Worm (Caenorhabditis elegans) whole organism, L1 larva: ENCODE data around the gene sma-1.
A peak's percentile ranks its signal among the peaks of the same experiment; 100 is the strongest.

Source experiments
- C04F5.9 ChIP-seq: sonication (generic microtip); optimal IDR thresholded peaks from 2 replicates; lab custom pipeline; 2016; ENCODE audit warnings: missing genetic modification characterization, missing compliant biosample characterization
- C16A3.4 ChIP-seq: fragments of 150-350 bp; optimal IDR thresholded peaks from 2 replicates; lab custom pipeline; 2014; ENCODE audit warnings: missing biosample characterization, missing genetic modification characterization
- aha-1 ChIP-seq: fragments of 150-350 bp; optimal IDR thresholded peaks from 2 replicates; lab custom pipeline; 2014; ENCODE audit warnings: missing biosample characterization, missing genetic modification characterization
- alr-1 ChIP-seq: fragments of 200-800 bp; sonication (Bioruptor generic); optimal IDR thresholded peaks from 2 replicates; lab custom pipeline; 2018; ENCODE audit warnings: borderline replicate concordance, mild to moderate bottlenecking, missing genetic modification characterization, missing compliant biosample characterization
- aly-2 ChIP-seq: fragments of 150-350 bp; optimal IDR thresholded peaks from 2 replicates; lab custom pipeline; 2014; ENCODE audit warnings: missing biosample characterization, missing genetic modification characterization
- ceh-8 ChIP-seq: fragments of 200-800 bp; sonication (Bioruptor generic); optimal IDR thresholded peaks from 2 replicates; lab custom pipeline; 2018; ENCODE audit warnings: mild to moderate bottlenecking, missing genetic modification characterization, moderate library complexity, missing compliant biosample characterization
- dpl-1 ChIP-seq, 3 experiments: fragments of 150-350 bp in 2 of 3; sonication (generic microtip) in 1 of 3; optimal IDR thresholded peaks; 2 replicates each; lab custom pipeline; 2014 to 2017; ENCODE audit warnings: missing biosample characterization in 3 of 3, missing genetic modification characterization in 3 of 3, missing genetic modification reagents in 3 of 3
- efl-1 ChIP-seq, 4 experiments: fragments of 150-350 bp; optimal IDR thresholded peaks in 3 of 4; peaks in 1 of 4; 1 replicate in 1 of 4; 2 replicates in 3 of 4; lab custom pipeline; 2014; ENCODE audit warnings: missing biosample characterization in 2 of 4, missing genetic modification characterization in 2 of 4, missing genetic modification reagents in 2 of 4
- egl-13 ChIP-seq: sonication (generic microtip); optimal IDR thresholded peaks from 2 replicates; lab custom pipeline; 2016; ENCODE audit warnings: missing genotype, missing genetic modification reagents, missing genetic modification characterization, missing compliant biosample characterization
- elt-3 ChIP-seq, 6 experiments: fragments of 150-350 bp in 1 of 6; sonication (generic microtip); optimal IDR thresholded peaks; 2 replicates each; lab custom pipeline; 2017 to 2018; ENCODE audit warnings: missing biosample characterization in 6 of 6, missing genetic modification characterization in 6 of 6, inconsistent platforms in 1 of 6
- fkh-10 ChIP-seq: sonication (generic microtip); optimal IDR thresholded peaks from 2 replicates; lab custom pipeline; 2017; ENCODE audit warnings: missing biosample characterization, missing genetic modification reagents, missing genetic modification characterization
- fkh-4 ChIP-seq: sonication (generic microtip); optimal IDR thresholded peaks from 2 replicates; lab custom pipeline; 2016; ENCODE audit warnings: missing compliant biosample characterization, missing genetic modification characterization, borderline replicate concordance
- fos-1 ChIP-seq: fragments of 150-350 bp; optimal IDR thresholded peaks from 2 replicates; lab custom pipeline; 2014; ENCODE audit warnings: missing biosample characterization, missing genetic modification characterization
- grh-1 ChIP-seq: fragments of 200-800 bp; sonication (Bioruptor generic); IDR thresholded peaks from 2 replicates; pipeline ENCODE4 v1.3.6; 2022; ENCODE audit warnings: missing genetic modification reagents, missing genetic modification characterization, missing compliant biosample characterization
- hlh-17 ChIP-seq: fragments of 200-800 bp; sonication (Bioruptor generic); optimal IDR thresholded peaks from 2 replicates; lab custom pipeline; 2018; ENCODE audit warnings: missing genetic modification characterization, mild to moderate bottlenecking, missing compliant biosample characterization, moderate library complexity, borderline replicate concordance
- irx-1 ChIP-seq: sonication (generic microtip); optimal IDR thresholded peaks from 2 replicates; lab custom pipeline; 2016; ENCODE audit warnings: missing genetic modification characterization, missing compliant biosample characterization
- lin-14 ChIP-seq: fragments of 200-800 bp; sonication (Bioruptor generic); optimal IDR thresholded peaks from 2 replicates; lab custom pipeline; 2018; ENCODE audit warnings: mild to moderate bottlenecking, missing genetic modification characterization, moderate library complexity, missing compliant biosample characterization
- lin-35 ChIP-seq, 2 experiments: fragments of 150-350 bp; optimal IDR thresholded peaks; 2 replicates each; lab custom pipeline; 2014; ENCODE audit warnings: missing biosample characterization in 2 of 2, missing genetic modification characterization in 2 of 2, missing genetic modification reagents in 2 of 2
- lir-3 ChIP-seq: sonication (generic microtip); optimal IDR thresholded peaks from 2 replicates; lab custom pipeline; 2016; ENCODE audit warnings: mild to moderate bottlenecking, missing genetic modification characterization, moderate library complexity, missing compliant biosample characterization; ENCODE audit not compliant: poor library complexity
- lsy-2 ChIP-seq, 2 experiments: fragments of 150-350 bp; optimal IDR thresholded peaks; 2 replicates each; lab custom pipeline; 2014; ENCODE audit warnings: missing biosample characterization in 2 of 2, missing genetic modification characterization in 2 of 2
- mdl-1 ChIP-seq, 2 experiments: fragments of 150-350 bp; optimal IDR thresholded peaks; 2 replicates each; lab custom pipeline; 2014 to 2017; ENCODE audit warnings: missing biosample characterization in 2 of 2, missing genetic modification characterization in 2 of 2, inconsistent platforms in 1 of 2
- mep-1 ChIP-seq: fragments of 150-350 bp; optimal IDR thresholded peaks from 2 replicates; lab custom pipeline; 2014; ENCODE audit warnings: missing biosample characterization, missing genetic modification characterization
- nhr-12 ChIP-seq: sonication (generic microtip); optimal IDR thresholded peaks from 2 replicates; lab custom pipeline; 2017; ENCODE audit warnings: missing biosample characterization, missing genetic modification characterization
- nhr-19 ChIP-seq: fragments of 200-800 bp; sonication (Bioruptor generic); conservative IDR thresholded peaks from 2 replicates; pipeline ENCODE4 v1.3.6; 2022; ENCODE audit warnings: missing genetic modification characterization, missing compliant biosample characterization
- nhr-20 ChIP-seq: sonication (generic microtip); optimal IDR thresholded peaks from 2 replicates; lab custom pipeline; 2016; ENCODE audit warnings: mild to moderate bottlenecking, missing genetic modification characterization, missing compliant biosample characterization
- nhr-237 ChIP-seq: fragments of 150-350 bp; optimal IDR thresholded peaks from 2 replicates; lab custom pipeline; 2014; ENCODE audit warnings: missing biosample characterization, missing genetic modification characterization
- nhr-28 ChIP-seq: fragments of 150-350 bp; optimal IDR thresholded peaks from 2 replicates; lab custom pipeline; 2014; ENCODE audit warnings: missing biosample characterization, missing genetic modification characterization
- nhr-47 ChIP-seq: sonication (generic microtip); optimal IDR thresholded peaks from 2 replicates; lab custom pipeline; 2016; ENCODE audit warnings: mild to moderate bottlenecking, missing genetic modification characterization, moderate library complexity, missing compliant biosample characterization
- nhr-71 ChIP-seq: sonication (generic microtip); optimal IDR thresholded peaks from 2 replicates; lab custom pipeline; 2016; ENCODE audit warnings: mild to moderate bottlenecking, missing genetic modification characterization, moderate library complexity, missing compliant biosample characterization
- nhr-77 ChIP-seq: fragments of 150-350 bp; optimal IDR thresholded peaks from 2 replicates; lab custom pipeline; 2014; ENCODE audit warnings: missing biosample characterization, missing genetic modification characterization
- nhr-85 ChIP-seq: sonication (generic microtip); peaks from one replicate; lab custom pipeline; 2016; ENCODE audit warnings: missing genetic modification characterization, inconsistent platforms, missing compliant biosample characterization
- nhr-90 ChIP-seq: sonication (generic microtip); optimal IDR thresholded peaks from 2 replicates; lab custom pipeline; 2016; ENCODE audit warnings: mild to moderate bottlenecking, missing genetic modification characterization, missing compliant biosample characterization; ENCODE audit not compliant: poor library complexity
- pag-3 ChIP-seq: sonication (generic microtip); optimal IDR thresholded peaks from 2 replicates; lab custom pipeline; 2017; ENCODE audit warnings: missing genetic modification characterization, mild to moderate bottlenecking, missing compliant biosample characterization, antibody characterized with exemption, borderline replicate concordance; ENCODE audit not compliant: insufficient read depth
- pax-3 ChIP-seq: fragments of 200-800 bp; sonication (Bioruptor generic); optimal IDR thresholded peaks from 2 replicates; lab custom pipeline; 2018; ENCODE audit warnings: mild to moderate bottlenecking, missing genetic modification characterization, moderate library complexity, missing compliant biosample characterization
- rnt-1 ChIP-seq: sonication (generic microtip); optimal IDR thresholded peaks from 2 replicates; lab custom pipeline; 2016; ENCODE audit warnings: mild to moderate bottlenecking, missing genetic modification characterization, moderate library complexity, missing compliant biosample characterization
- skn-1 ChIP-seq: fragments of 150-350 bp; optimal IDR thresholded peaks from 2 replicates; lab custom pipeline; 2014; ENCODE audit warnings: missing biosample characterization, missing genetic modification characterization
- snpc-4 ChIP-seq: fragments of 150-350 bp; optimal IDR thresholded peaks from 2 replicates; lab custom pipeline; 2014; ENCODE audit warnings: missing biosample characterization, missing genetic modification characterization
- snu-23 ChIP-seq: sonication (generic microtip); optimal IDR thresholded peaks from 2 replicates; lab custom pipeline; 2016; ENCODE audit warnings: missing genetic modification characterization, missing compliant biosample characterization
- sox-4 ChIP-seq: sonication (generic microtip); optimal IDR thresholded peaks from 2 replicates; lab custom pipeline; 2016; ENCODE audit warnings: missing genetic modification characterization, missing compliant biosample characterization
- sup-37 ChIP-seq: fragments of 200-800 bp; sonication (Bioruptor generic); optimal IDR thresholded peaks from 2 replicates; lab custom pipeline; 2018; ENCODE audit warnings: mild to moderate bottlenecking, missing genetic modification characterization, missing compliant biosample characterization
- swsn-7 ChIP-seq: sonication (generic microtip); optimal IDR thresholded peaks from 2 replicates; lab custom pipeline; 2016; ENCODE audit warnings: missing genetic modification characterization, missing compliant biosample characterization
- tbx-2 ChIP-seq: sonication (generic microtip); optimal IDR thresholded peaks from 2 replicates; lab custom pipeline; 2016; ENCODE audit warnings: missing genetic modification characterization, missing compliant biosample characterization
- unc-30 ChIP-seq: sonication (generic microtip); optimal IDR thresholded peaks from 2 replicates; lab custom pipeline; 2017; ENCODE audit warnings: missing biosample characterization, missing genetic modification characterization
- unc-86 ChIP-seq: sonication (generic microtip); optimal IDR thresholded peaks from 2 replicates; lab custom pipeline; 2016; ENCODE audit warnings: missing genetic modification characterization, missing compliant biosample characterization
- unc-98 ChIP-seq: fragments of 200-800 bp; sonication (Bioruptor generic); IDR thresholded peaks from 2 replicates; pipeline ENCODE4 v1.3.6; 2022; ENCODE audit warnings: missing genetic modification characterization, missing compliant biosample characterization
- xbp-1 ChIP-seq: sonication (generic microtip); optimal IDR thresholded peaks from 2 replicates; lab custom pipeline; 2016; ENCODE audit warnings: missing genetic modification characterization, missing compliant biosample characterization
- ztf-4 ChIP-seq: fragments of 150-350 bp; optimal IDR thresholded peaks from 2 replicates; lab custom pipeline; 2014; ENCODE audit warnings: missing biosample characterization, missing genetic modification characterization

Gene sma-1

ce11 chrV:11885087-11885486 is 14.2 kb upstream of the sma-1 start:
- peak; percentile 64 for TF ChIP-seq nhr-71 (tag; lab: Kevin White, UChicago)
- peak; percentile 42 for TF ChIP-seq nhr-85 (tag; lab: Kevin White, UChicago)
- TF ChIP-seq fkh-10 (GFP tag; lab: Kevin White, UChicago): no peak
- TF ChIP-seq rnt-1 (tag; lab: Kevin White, UChicago): peak; percentile 5
- TF ChIP-seq pag-3 (tag; lab: Kevin White, UChicago): no peak
- TF ChIP-seq nhr-90 (tag; lab: Kevin White, UChicago): peak; percentile 27
- TF ChIP-seq aha-1 (tag; lab: Kevin White, UChicago): no peak
- peak; percentile 2 for TF ChIP-seq nhr-77 (tag; lab: Kevin White, UChicago)
- no peak for TF ChIP-seq efl-1 (optimal IDR thresholded peaks at IDR 0.05; lab: Kevin White, UChicago)
- no peak for TF ChIP-seq efl-1 (GFP tag; optimal IDR thresholded peaks at IDR 0.05 in 1 of 2; lab: Kevin White, UChicago)
- no peak for TF ChIP-seq unc-86
- TF ChIP-seq dpl-1 (GFP tag; optimal IDR thresholded peaks at IDR 0.05; lab: Kevin White, UChicago): no peak
- no peak for TF ChIP-seq skn-1
- TF ChIP-seq snpc-4 (tag; lab: Kevin White, UChicago): no peak
- no peak for TF ChIP-seq irx-1
- TF ChIP-seq fkh-4 (tag; lab: Kevin White, UChicago): no peak
- TF ChIP-seq aly-2 (tag; lab: Kevin White, UChicago): no peak
- peak in 1 of 2 experiments; percentile 0 for TF ChIP-seq mdl-1 (tag; optimal IDR thresholded peaks at IDR 0.05; lab: Kevin White, UChicago)
- TF ChIP-seq hlh-17 (GFP tag; lab: Kevin White, UChicago): no peak
- TF ChIP-seq nhr-237 (tag; lab: Kevin White, UChicago): no peak
- TF ChIP-seq nhr-28 (tag; lab: Kevin White, UChicago): no peak
- no peak for TF ChIP-seq swsn-7 (tag; lab: Kevin White, UChicago)
- TF ChIP-seq unc-98 (GFP tag; lab: Robert Waterston, UW): no peak
- TF ChIP-seq lin-35 (GFP tag; optimal IDR thresholded peaks at IDR 0.05; lab: Kevin White, UChicago): peak in 1 of 2 experiments; percentile 11
- no peak for TF ChIP-seq alr-1 (tag; lab: Kevin White, UChicago)
- peak; percentile 62 for TF ChIP-seq lin-14 (GFP tag; lab: Kevin White, UChicago)
- TF ChIP-seq sox-4: no peak
- peak; percentile 68 for TF ChIP-seq nhr-20 (tag; lab: Kevin White, UChicago)
- no peak for TF ChIP-seq fos-1 (tag; lab: Kevin White, UChicago)
- peak; percentile 2 for TF ChIP-seq C16A3.4 (tag; lab: Kevin White, UChicago)
- TF ChIP-seq lsy-2 (tag; optimal IDR thresholded peaks at IDR 0.05; lab: Kevin White, UChicago): peak in 1 of 2 experiments; percentile 9
- TF ChIP-seq snu-23 (GFP tag; lab: Kevin White, UChicago): peak; percentile 40
- TF ChIP-seq unc-30 (tag; lab: Kevin White, UChicago): no peak
- TF ChIP-seq tbx-2 (tag; lab: Kevin White, UChicago): peak; percentile 48
- TF ChIP-seq nhr-19 (GFP tag; lab: Robert Waterston, UW): peak; percentile 73

- TF ChIP-seq lsy-2 (tag; optimal IDR thresholded peaks at IDR 0.05; lab: Kevin White, UChicago) (peak; percentile 51 to 56), grh-1 (GFP tag; lab: Robert Waterston, UW) (peak; percentile 41; the same call in 1 of the 2 replicates), lin-14 (GFP tag; lab: Kevin White, UChicago) (peak; percentile 94), fos-1 (tag; lab: Kevin White, UChicago) (no peak), nhr-12 (tag; lab: Kevin White, UChicago) (no peak), nhr-90 (tag; lab: Kevin White, UChicago) (peak; percentile 83), C04F5.9 (peak; percentile 0), xbp-1 (tag; lab: Kevin White, UChicago) (peak; percentile 31), swsn-7 (tag; lab: Kevin White, UChicago) (peak; percentile 62), egl-13 (tag; lab: Kevin White, UChicago) (no peak), lir-3 (peak; percentile 68), mdl-1 (tag; optimal IDR thresholded peaks at IDR 0.05; lab: Kevin White, UChicago) (peak in 1 of 2 experiments; percentile 96), nhr-77 (tag; lab: Kevin White, UChicago) (peak; percentile 36), nhr-47 (tag; lab: Kevin White, UChicago) (peak; percentile 60), snpc-4 (tag; lab: Kevin White, UChicago) (peak; percentile 31), nhr-20 (tag; lab: Kevin White, UChicago) (peak; percentile 97), snu-23 (GFP tag; lab: Kevin White, UChicago) (peak; percentile 91), ztf-4 (peak; percentile 50), unc-98 (GFP tag; lab: Robert Waterston, UW) (no peak), mep-1 (peak; percentile 43), elt-3 (tag; optimal IDR thresholded peaks at IDR 0.05; lab: Kevin White, UChicago) (peak in 3 of 6 experiments; percentile 34 to 89 (median 87)), ceh-8 (GFP tag; lab: Kevin White, UChicago) (no peak), tbx-2 (tag; lab: Kevin White, UChicago) (peak; percentile 90), C16A3.4 (tag; lab: Kevin White, UChicago) (peak; percentile 61), sox-4 (no peak), pax-3 (tag; lab: Kevin White, UChicago) (peak; percentile 21), sup-37 (GFP tag; lab: Kevin White, UChicago) (peak; percentile 39), irx-1 (peak; percentile 13), nhr-19 (GFP tag; lab: Robert Waterston, UW) (peak; percentile 99)
These were observed 13.3 kb upstream of the sma-1 start for ce11 chrV:11885939-11886338.
